Worm (Caenorhabditis elegans): Measurements from ENCODE around the gene rnp-3.

- TF ChIP-seq pha-4 (tag; optimal IDR thresholded peaks at IDR 0.05) (no peak), pqm-1 (tag; optimal IDR thresholded peaks at IDR 0.05) (no peak), elt-2 (tag; optimal IDR thresholded peaks at IDR 0.05) (no peak), hlh-6 (tag; optimal IDR thresholded peaks at IDR 0.05) (no peak), ama-1 (optimal IDR thresholded peaks at IDR 0.05) (no peak), lin-11 (tag; optimal IDR thresholded peaks at IDR 0.05) (no peak), zip-5 (tag; optimal IDR thresholded peaks at IDR 0.05) (no peak), madf-2 (tag; optimal IDR thresholded peaks at IDR 0.05) (no peak)
Measured at ce11 chrIV:4167296-4167695, 6.6 kb upstream of the rnp-3 start.

Measured in whole organism, late embryonic.